Worm (Caenorhabditis elegans) whole organism, L1 larva: ENCODE data around the gene fbxb-64.

Experiments used
- ceh-82 ChIP-seq, 3 experiments: fragments of 150-350 bp in 1 of 3; sonication (generic microtip) in 2 of 3; optimal IDR thresholded peaks; 2 replicates each; lab custom pipeline; 2014 to 2017; ENCODE audit warnings: missing biosample characterization in 3 of 3, missing genetic modification characterization in 3 of 3
- dpl-1 ChIP-seq, 3 experiments: fragments of 150-350 bp in 2 of 3; sonication (generic microtip) in 1 of 3; optimal IDR thresholded peaks; 2 replicates each; lab custom pipeline; 2014 to 2017; ENCODE audit warnings: missing biosample characterization in 3 of 3, missing genetic modification characterization in 3 of 3, missing genetic modification reagents in 3 of 3

ce11 chrV:19306906-19307305 lies 6.2 kb upstream of the fbxb-64 start, which contains the start of gene F55C9.15:
- no peak for TF ChIP-seq ceh-82 (tag; optimal IDR thresholded peaks at IDR 0.05; lab: Kevin White, UChicago)
- no peak for TF ChIP-seq dpl-1 (GFP tag; optimal IDR thresholded peaks at IDR 0.05; lab: Kevin White, UChicago)
